Worm (Caenorhabditis elegans) whole organism, L2 larva: ENCODE results near the gene C55C3.1.

ENCODE experiments used
- ZK546.5 ChIP-seq: sonication (generic microtip); optimal IDR thresholded peaks from 2 replicates; lab custom pipeline; 2017; ENCODE audit warnings: missing biosample characterization, missing genetic modification characterization
- lin-39 ChIP-seq: fragments of 150-350 bp; optimal IDR thresholded peaks from 2 replicates; lab custom pipeline; 2014; ENCODE audit warnings: missing biosample characterization, missing genetic modification reagents, missing genetic modification characterization

ce11 chrIV:5685014-5685413 lies 23.9 kb upstream of the C55C3.1 start, which contains the start of gene C55C3.3:
- TF ChIP-seq ZK546.5 (tag; lab: Kevin White, UChicago): no peak
- no peak for TF ChIP-seq lin-39 (tag; lab: Kevin White, UChicago)
